Worm (Caenorhabditis elegans) whole organism, young adult: ENCODE data around the gene ari-2.

Source experiments
- ekl-4 ChIP-seq: fragments of 200-800 bp; sonication (Bioruptor generic); IDR thresholded peaks from 2 replicates; pipeline ENCODE4 v1.3.6; 2022; ENCODE audit warnings: missing genetic modification reagents, missing genetic modification characterization, missing compliant biosample characterization
- let-526 ChIP-seq: fragments of 200-800 bp; sonication (Bioruptor generic); IDR thresholded peaks from 2 replicates; pipeline ENCODE4 v1.3.6; 2022; ENCODE audit warnings: missing genetic modification reagents, missing genetic modification characterization, missing compliant biosample characterization
- lin-26 ChIP-seq: fragments of 200-800 bp; sonication (Bioruptor generic); IDR thresholded peaks from 2 replicates; pipeline ENCODE4 v1.3.6; 2022; ENCODE audit warnings: missing genetic modification reagents, missing genetic modification characterization, missing compliant biosample characterization
- madf-3 ChIP-seq: fragments of 200-800 bp; sonication (Bioruptor generic); IDR thresholded peaks from 2 replicates; pipeline ENCODE4 v1.3.6; 2022; ENCODE audit warnings: missing genetic modification reagents, missing genetic modification characterization, missing compliant biosample characterization
- sea-2 ChIP-seq: fragments of 200-800 bp; sonication (Bioruptor generic); IDR thresholded peaks from 2 replicates; pipeline ENCODE4 v1.3.6; 2022; ENCODE audit warnings: missing genetic modification characterization, missing compliant biosample characterization

DNA sequence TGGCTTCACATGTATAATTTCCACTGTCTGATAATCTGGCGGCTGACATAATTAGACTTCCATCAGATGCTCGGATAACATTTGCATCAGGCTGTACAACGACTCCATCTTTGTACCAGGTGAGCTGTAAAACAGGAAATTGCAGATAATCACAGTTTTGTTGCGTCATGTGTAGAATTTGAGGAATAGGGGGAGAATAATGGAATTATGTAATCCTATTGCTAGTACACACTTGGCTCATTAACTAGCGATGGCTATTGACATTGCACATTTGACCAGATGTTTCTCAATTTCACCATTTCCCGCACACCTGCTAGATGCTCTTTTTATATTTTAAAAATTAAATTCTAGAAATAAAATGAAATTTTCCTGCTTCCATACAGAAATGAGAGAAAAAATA, 49.5 kb upstream of the ari-2 start:
- no peak for TF ChIP-seq lin-26 (GFP tag; lab: Robert Waterston, UW)
- no peak for TF ChIP-seq let-526 (GFP tag; lab: Robert Waterston, UW)
- no peak for TF ChIP-seq sea-2 (GFP tag; lab: Robert Waterston, UW)
- no peak for TF ChIP-seq madf-3 (GFP tag; lab: Robert Waterston, UW)
- TF ChIP-seq ekl-4 (GFP tag; lab: Robert Waterston, UW): no peak
